Fruit fly (Drosophila melanogaster) whole organism, wandering third instar larva: Measurements from ENCODE around the gene CG13978.

Source experiments
- pan ChIP-seq: fragments of >200 bp; optimal IDR thresholded peaks from 2 replicates; lab custom pipeline; 2017
- usp ChIP-seq: fragments of >200 bp; optimal IDR thresholded peaks from 2 replicates; lab custom pipeline; 2017; ENCODE audit warnings: missing biosample characterization, missing genetic modification characterization

DNA sequence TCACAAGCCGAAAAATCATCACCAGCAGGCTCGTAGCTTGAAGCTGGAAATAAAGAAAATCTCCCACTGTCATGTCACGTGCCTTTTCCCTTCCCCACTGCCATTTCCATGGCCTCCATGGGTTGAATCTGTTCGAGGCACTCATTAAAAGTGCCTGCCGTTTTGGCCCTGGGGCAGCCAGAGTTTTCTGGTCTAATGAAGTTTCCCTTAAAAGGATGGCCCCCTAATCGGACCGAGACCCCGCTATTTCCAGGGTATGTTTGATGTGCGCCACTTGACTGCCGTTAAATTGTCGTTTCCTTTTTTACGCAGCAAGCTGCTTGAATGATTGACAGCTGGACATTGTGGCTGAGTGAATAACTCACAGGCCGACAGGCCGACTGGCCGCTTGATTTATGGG, 24.0 kb upstream of the CG13978 start, which contains the start of gene CG43447:
- TF ChIP-seq pan (lab: Kevin White, UChicago) (no peak), usp (GFP tag; lab: Kevin White, UChicago) (no peak)
